Worm (Caenorhabditis elegans) whole organism, young adult: Measurements from ENCODE around the gene his-5.

Source experiments
- B0336.3 ChIP-seq: fragments of 200-800 bp; sonication (Bioruptor generic); IDR thresholded peaks from 2 replicates; pipeline ENCODE4 v1.3.6; 2022; ENCODE audit warnings: missing genetic modification characterization, missing compliant biosample characterization
- T07F8.4 ChIP-seq: sonication (generic microtip); optimal IDR thresholded peaks from 2 replicates; lab custom pipeline; 2016; ENCODE audit warnings: mild to moderate bottlenecking, missing genetic modification characterization, moderate library complexity, missing compliant biosample characterization
- ceh-100 ChIP-seq: fragments of 200-800 bp; sonication (Bioruptor generic); IDR thresholded peaks from 2 replicates; pipeline ENCODE4 v1.3.6; 2022; ENCODE audit warnings: missing genetic modification reagents, missing genetic modification characterization, missing compliant biosample characterization
- efl-1 ChIP-seq: fragments of 150-350 bp; optimal IDR thresholded peaks from 2 replicates; lab custom pipeline; 2014; ENCODE audit warnings: missing biosample characterization, missing genetic modification reagents, missing genetic modification characterization
- him-1 ChIP-seq: sonication (generic microtip); optimal IDR thresholded peaks from 2 replicates; lab custom pipeline; 2016; ENCODE audit warnings: missing genotype, missing genetic modification reagents, missing genetic modification characterization, missing compliant biosample characterization
- lir-1 ChIP-seq: fragments of 200-800 bp; sonication (Bioruptor generic); conservative IDR thresholded peaks from 2 replicates; pipeline ENCODE4 v1.3.6; 2022; ENCODE audit warnings: missing genetic modification reagents, missing genetic modification characterization, missing compliant biosample characterization
- madf-8 ChIP-seq: fragments of 200-800 bp; sonication (Bioruptor generic); conservative IDR thresholded peaks from 2 replicates; pipeline ENCODE4 v1.3.6; 2022; ENCODE audit warnings: missing genetic modification reagents, missing genetic modification characterization, missing compliant biosample characterization
- mes-4 ChIP-seq: sonication (generic microtip); optimal IDR thresholded peaks from 2 replicates; lab custom pipeline; 2016; ENCODE audit warnings: missing genotype, missing genetic modification characterization, missing compliant biosample characterization
- snpc-3.4 ChIP-seq: sonication (generic microtip); optimal IDR thresholded peaks from 2 replicates; lab custom pipeline; 2017; ENCODE audit warnings: missing genetic modification characterization, mild to moderate bottlenecking, missing compliant biosample characterization, antibody characterized with exemption, moderate library complexity, missing genotype, missing genetic modification reagents
- tbp1 ChIP-seq: fragments of 200-800 bp; sonication (Bioruptor generic); optimal IDR thresholded peaks from 2 replicates; lab custom pipeline; 2018; ENCODE audit warnings: mild to moderate bottlenecking, missing genetic modification characterization, missing compliant biosample characterization
- unc-130 ChIP-seq: sonication (generic microtip); optimal IDR thresholded peaks from 2 replicates; lab custom pipeline; 2016; ENCODE audit warnings: missing genetic modification reagents, missing genetic modification characterization, missing compliant biosample characterization

DNA sequence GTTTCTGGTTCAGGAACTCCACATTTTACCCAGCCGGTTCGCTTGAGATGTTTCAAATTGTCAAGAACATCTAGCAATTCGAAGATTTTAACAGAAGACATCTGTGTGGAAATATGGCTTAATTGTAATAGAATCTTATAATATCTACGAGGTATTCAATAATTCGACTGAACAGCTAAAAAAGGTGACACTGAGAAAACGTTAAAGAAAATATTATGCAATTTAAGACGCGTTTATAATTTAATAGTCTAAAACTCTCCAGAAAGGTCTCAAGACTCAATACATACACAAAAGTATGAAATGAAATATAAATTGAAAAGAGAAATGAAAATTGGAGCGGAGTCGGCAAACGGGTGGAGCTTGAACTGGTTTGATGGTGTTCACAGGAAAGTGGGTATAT, 21.7 kb upstream of the his-5 start, which contains the start of gene F45F2.9:
- no peak for TF ChIP-seq madf-8 (GFP tag; lab: Robert Waterston, UW)
- TF ChIP-seq efl-1 (GFP tag; lab: Kevin White, UChicago): no peak
- no peak for TF ChIP-seq ceh-100
- TF ChIP-seq him-1 (tag; lab: Kevin White, UChicago): no peak
- no peak for TF ChIP-seq T07F8.4 (tag; lab: Kevin White, UChicago)
- no peak for TF ChIP-seq mes-4 (tag; lab: Kevin White, UChicago)
- no peak for TF ChIP-seq B0336.3 (GFP tag; lab: Robert Waterston, UW)
- no peak for TF ChIP-seq lir-1
- no peak for TF ChIP-seq unc-130
- no peak for TF ChIP-seq snpc-3.4
- TF ChIP-seq tbp1 (GFP tag; lab: Kevin White, UChicago): no peak
